Worm (Caenorhabditis elegans): ENCODE data around the gene che-11.
A peak's percentile ranks its signal among the peaks of the same experiment; 100 is the strongest.

The che-11 gene

DNA sequence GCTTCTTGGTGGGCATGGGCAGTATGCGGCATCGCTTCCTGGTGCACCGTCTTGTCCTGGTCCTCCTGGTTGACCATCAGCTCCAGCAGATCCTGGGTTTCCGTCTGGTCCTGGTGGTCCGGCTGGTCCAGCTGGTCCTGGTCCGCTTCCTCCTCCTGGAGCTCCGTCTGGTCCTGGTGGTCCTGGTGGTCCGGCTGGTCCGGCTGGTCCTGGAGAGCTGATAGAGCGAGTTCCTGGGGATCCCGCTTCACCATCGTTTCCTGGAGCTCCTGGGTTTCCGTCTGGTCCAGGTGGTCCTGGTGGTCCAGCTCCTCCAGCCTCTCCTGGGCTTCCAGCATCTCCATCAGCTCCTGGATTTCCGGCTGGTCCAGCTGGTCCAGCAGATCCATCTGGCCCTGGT lies 16.5 kb upstream of the che-11 start:
- TF ChIP-seq C08G9.2 (tag; optimal IDR thresholded peaks at IDR 0.05): peak; percentile 32
- peak; percentile 18 for TF ChIP-seq elt-4 (tag; optimal IDR thresholded peaks at IDR 0.05)
- no peak for TF ChIP-seq K09A11.1 (tag; optimal IDR thresholded peaks at IDR 0.05; ENCODE audit: insufficient read depth)
- peak; percentile 9 for TF ChIP-seq dmd-4 (tag; optimal IDR thresholded peaks at IDR 0.05; ENCODE audit: borderline replicate concordance)
- peak; percentile 33 for TF ChIP-seq mec-3 (tag; optimal IDR thresholded peaks at IDR 0.05; ENCODE audit: borderline replicate concordance)
- TF ChIP-seq odd-2 (tag; optimal IDR thresholded peaks at IDR 0.05): no peak

DNA sequence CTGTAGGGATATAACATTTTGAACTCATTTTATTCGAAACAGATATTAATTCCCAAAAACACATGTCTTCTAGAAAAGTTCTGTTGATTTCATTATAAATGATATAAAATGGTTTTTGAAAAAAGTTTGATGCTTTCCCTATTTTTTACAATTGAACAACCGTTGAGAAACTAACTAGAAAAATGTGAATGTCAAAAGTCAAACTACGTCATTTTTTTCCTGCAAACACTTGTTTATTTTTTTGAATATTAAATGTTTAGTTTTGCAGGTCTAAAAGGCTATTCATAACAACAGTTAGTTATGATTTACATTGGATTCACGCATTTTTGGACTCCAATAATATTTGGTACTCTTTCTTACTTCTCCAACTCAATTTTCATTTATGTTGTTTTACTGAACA lies 12.4 kb upstream of the che-11 start, which contains the start of gene srj-4:
srj-4 (plus strand) TSS at position 301 of the 400 bp plus-strand sequence.
- TF ChIP-seq elt-4 (tag; optimal IDR thresholded peaks at IDR 0.05): no peak
- TF ChIP-seq ceh-30 (tag; optimal IDR thresholded peaks at IDR 0.05): no peak
- no peak for TF ChIP-seq dmd-4 (tag; optimal IDR thresholded peaks at IDR 0.05; ENCODE audit: borderline replicate concordance)
- no peak for TF ChIP-seq ceh-2 (tag; optimal IDR thresholded peaks at IDR 0.05)
- no peak for TF ChIP-seq hlh-15 (tag; optimal IDR thresholded peaks at IDR 0.05)
- no peak for TF ChIP-seq T23F11.4 (GFP tag; optimal IDR thresholded peaks at IDR 0.05)
- no peak for TF ChIP-seq dve-1 (tag; optimal IDR thresholded peaks at IDR 0.05)
- TF ChIP-seq odd-2 (tag; optimal IDR thresholded peaks at IDR 0.05): no peak
- no peak for TF ChIP-seq hlh-30 (tag; optimal IDR thresholded peaks at IDR 0.05; ENCODE audit: insufficient read depth)
- no peak for TF ChIP-seq pax-1 (tag; optimal IDR thresholded peaks at IDR 0.05)

DNA sequence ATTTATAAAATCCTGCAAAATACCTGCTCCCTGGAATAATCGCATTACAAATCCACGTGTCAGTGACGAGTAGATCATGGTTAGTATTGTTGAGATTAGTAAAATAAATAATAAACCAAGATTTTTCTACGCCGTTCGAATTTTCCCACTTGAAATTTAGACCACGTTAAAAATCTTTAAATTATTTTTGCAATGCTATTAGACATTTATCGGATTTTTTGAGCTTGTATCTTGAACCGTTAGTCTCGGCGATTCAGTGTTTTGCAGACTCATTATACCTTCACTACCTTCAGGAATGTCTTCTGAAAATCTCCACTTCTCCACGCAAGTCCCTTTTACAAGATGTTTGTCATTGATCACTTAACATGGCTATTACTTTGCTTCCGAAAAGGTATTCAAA lies 11.7 kb upstream of the che-11 start, which contains the start of gene C27A7.5:
C27A7.5 (minus strand) TSS at position 101 of the 400 bp plus-strand sequence.
- TF ChIP-seq zip-5 (tag; optimal IDR thresholded peaks at IDR 0.05) (no peak), fkh-6 (tag; optimal IDR thresholded peaks at IDR 0.05) (no peak)

DNA sequence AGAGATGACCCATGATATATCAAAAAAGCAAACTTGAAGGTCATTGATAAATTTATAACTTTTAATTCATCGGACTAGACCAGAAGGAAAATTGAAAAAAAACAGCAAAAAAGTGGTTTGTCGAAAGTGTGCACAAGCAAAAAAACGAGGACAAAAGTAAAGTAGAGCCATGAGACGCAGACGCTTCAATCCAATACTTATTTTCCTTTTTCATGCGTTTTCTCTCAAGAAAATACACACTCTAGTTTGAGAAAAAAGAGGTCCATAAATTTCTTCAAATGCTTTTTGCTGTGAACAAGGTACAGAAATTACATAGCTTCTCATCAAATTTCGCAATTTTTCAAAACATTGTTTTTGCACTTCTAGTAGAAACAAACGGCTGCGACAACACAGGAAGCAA lies 10.7 kb upstream of the che-11 start:
- no peak for TF ChIP-seq hlh-13 (GFP tag; optimal IDR thresholded peaks at IDR 0.05)
- no peak for TF ChIP-seq hlh-15 (tag; optimal IDR thresholded peaks at IDR 0.05)
- TF ChIP-seq T23F11.4 (GFP tag; optimal IDR thresholded peaks at IDR 0.05): no peak
- no peak for TF ChIP-seq sox-2 (GFP tag; IDR thresholded peaks at IDR 0.05)
- no peak for TF ChIP-seq unc-3 (GFP tag; conservative IDR thresholded peaks at IDR 0.05)
- no peak for TF ChIP-seq unc-3 (tag; optimal IDR thresholded peaks at IDR 0.05)
- no peak for TF ChIP-seq ref-2 (tag; optimal IDR thresholded peaks at IDR 0.05)
- TF ChIP-seq gmeb-2 (tag; optimal IDR thresholded peaks at IDR 0.05): no peak
- TF ChIP-seq zip-5 (tag; optimal IDR thresholded peaks at IDR 0.05): no peak
- no peak for TF ChIP-seq ceh-9 (tag; optimal IDR thresholded peaks at IDR 0.05)
- no peak for TF ChIP-seq mec-3 (tag; optimal IDR thresholded peaks at IDR 0.05; ENCODE audit: borderline replicate concordance)
- no peak for TF ChIP-seq lin-11 (tag; optimal IDR thresholded peaks at IDR 0.05)
- TF ChIP-seq ceh-48 (tag; optimal IDR thresholded peaks at IDR 0.05): no peak
- no peak for TF ChIP-seq C38D4.7 (GFP tag; optimal IDR thresholded peaks at IDR 0.05)

DNA sequence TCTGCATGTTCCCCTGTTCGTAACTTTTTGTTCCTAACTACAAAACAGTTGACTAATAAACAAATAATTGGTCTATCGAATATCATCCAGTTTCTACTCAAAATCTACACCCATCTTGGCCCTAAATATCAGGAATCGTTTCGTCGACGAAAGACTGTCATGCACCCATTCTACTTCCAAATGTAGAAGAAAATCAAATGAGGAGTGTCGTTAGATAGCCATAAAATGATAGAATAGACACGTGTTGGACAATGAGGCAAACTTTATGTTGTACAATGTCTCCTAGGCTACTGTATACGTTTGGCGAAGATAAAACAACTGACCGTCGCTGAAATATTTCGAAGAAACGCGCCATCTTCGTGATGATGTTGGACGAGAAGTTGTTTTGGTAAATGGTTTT lies 9.5 kb upstream of the che-11 start:
- TF ChIP-seq ceh-34 (tag; optimal IDR thresholded peaks at IDR 0.05) (no peak), pag-3 (tag; optimal IDR thresholded peaks at IDR 0.05; ENCODE audit: borderline replicate concordance) (no peak), fax-1 (tag; optimal IDR thresholded peaks at IDR 0.05) (no peak), pros-1 (tag; optimal IDR thresholded peaks at IDR 0.05) (no peak), Y22D7AL.16 (tag; optimal IDR thresholded peaks at IDR 0.05) (no peak), C38D4.7 (GFP tag; optimal IDR thresholded peaks at IDR 0.05) (no peak), ceh-2 (tag; optimal IDR thresholded peaks at IDR 0.05) (no peak), ceh-18 (tag; optimal IDR thresholded peaks at IDR 0.05) (no peak), ref-2 (tag; optimal IDR thresholded peaks at IDR 0.05) (no peak)

DNA sequence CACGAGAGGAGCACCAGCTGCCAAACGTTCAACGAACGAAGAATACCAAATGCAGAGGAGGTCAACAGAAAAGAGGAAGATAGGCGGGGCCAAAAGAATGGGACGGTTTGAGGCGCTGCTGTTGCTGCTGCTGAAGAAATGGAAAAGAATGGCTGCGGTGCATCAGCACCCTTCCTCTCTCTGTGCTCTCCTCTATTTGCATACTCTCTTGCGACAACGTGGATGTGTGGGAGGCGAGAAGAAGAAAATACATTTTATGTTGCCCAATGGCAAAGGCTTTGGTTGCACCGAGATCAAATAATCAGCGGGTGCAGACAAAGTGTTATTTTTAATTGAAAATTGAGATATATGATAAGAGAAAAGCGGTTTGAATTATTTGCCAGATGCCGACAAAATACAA lies 7.9 kb upstream of the che-11 start:
- TF ChIP-seq unc-42 (tag; optimal IDR thresholded peaks at IDR 0.05) (peak; percentile 6), nfya-1 (tag; optimal IDR thresholded peaks at IDR 0.05) (no peak)

All from whole organism, late embryonic.